Worm (Caenorhabditis elegans): ENCODE measurements around the gene F08G2.4.

F08G2.4 gene

ce11 chrII:13830255-13830654 lies at the start of gene F08G2.4:
TSS of gene F08G2.4 (plus strand) at chrII:13830602.
- TF ChIP-seq tbx-37 (GFP tag; conservative IDR thresholded peaks at IDR 0.05) (no peak), hmbx-1 (tag; optimal IDR thresholded peaks at IDR 0.05) (no peak), tbx-11 (GFP tag; IDR thresholded peaks at IDR 0.05) (no peak), sea-1 (GFP tag; conservative IDR thresholded peaks at IDR 0.05) (no peak), hnd-1 (tag; optimal IDR thresholded peaks at IDR 0.05) (no peak), ceh-13 (GFP tag; optimal IDR thresholded peaks at IDR 0.05) (no peak), tra-4 (tag; optimal IDR thresholded peaks at IDR 0.05) (no peak), B0310.2 (tag; optimal IDR thresholded peaks at IDR 0.05) (no peak), scrt-1 (GFP tag; IDR thresholded peaks at IDR 0.05) (no peak), pes-1 (GFP tag; IDR thresholded peaks at IDR 0.05) (no peak), flt-1 (GFP tag; IDR thresholded peaks at IDR 0.05) (no peak)

DNA sequence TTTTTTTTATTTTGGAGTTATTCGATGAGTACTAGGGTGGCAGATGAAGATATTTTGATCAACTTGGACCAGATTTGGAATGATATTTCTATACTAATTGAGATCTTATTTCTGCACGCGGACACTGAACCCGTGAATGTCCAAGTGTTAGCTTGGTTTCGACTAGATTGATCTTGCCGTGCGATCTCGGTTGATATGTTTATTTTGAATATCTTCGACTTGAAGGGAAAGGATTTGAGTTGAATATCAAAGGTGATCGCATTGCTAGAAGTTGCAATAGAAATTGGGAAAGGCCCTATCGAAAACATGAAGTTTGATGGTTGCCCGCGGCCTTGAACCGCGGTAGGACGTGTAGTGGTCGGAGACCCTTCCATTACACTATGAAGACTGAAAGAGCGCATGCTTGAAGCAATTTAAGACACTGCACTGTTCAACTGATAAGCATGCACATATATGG lies 49.6 kb upstream of the F08G2.4 start:
- TF ChIP-seq tbx-11 (GFP tag; IDR thresholded peaks at IDR 0.05) (no peak), F13C5.2 (tag; optimal IDR thresholded peaks at IDR 0.05) (no peak), ceh-36 (tag; optimal IDR thresholded peaks at IDR 0.05) (no peak), scrt-1 (GFP tag; IDR thresholded peaks at IDR 0.05) (no peak), ama-1 (optimal IDR thresholded peaks at IDR 0.05) (no peak), aly-1 (tag; optimal IDR thresholded peaks at IDR 0.05) (no peak), hmg-4 (GFP tag; optimal IDR thresholded peaks at IDR 0.05) (no peak), hmbx-1 (tag; optimal IDR thresholded peaks at IDR 0.05) (no peak), ceh-13 (GFP tag; optimal IDR thresholded peaks at IDR 0.05) (no peak), tra-4 (tag; optimal IDR thresholded peaks at IDR 0.05) (no peak), tbx-37 (GFP tag; conservative IDR thresholded peaks at IDR 0.05) (no peak), ets-7 (tag; optimal IDR thresholded peaks at IDR 0.05) (no peak), sea-1 (GFP tag; conservative IDR thresholded peaks at IDR 0.05) (no peak), B0310.2 (tag; optimal IDR thresholded peaks at IDR 0.05) (no peak)

- TF ChIP-seq ets-7 (tag; optimal IDR thresholded peaks at IDR 0.05): no peak
- no peak for TF ChIP-seq hmbx-1 (tag; optimal IDR thresholded peaks at IDR 0.05)
- TF ChIP-seq F13C5.2 (tag; optimal IDR thresholded peaks at IDR 0.05): no peak
- TF ChIP-seq ceh-36 (tag; optimal IDR thresholded peaks at IDR 0.05): no peak
- TF ChIP-seq sea-1 (GFP tag; conservative IDR thresholded peaks at IDR 0.05): no peak
- no peak for TF ChIP-seq ama-1 (optimal IDR thresholded peaks at IDR 0.05)
- TF ChIP-seq pes-1 (GFP tag; IDR thresholded peaks at IDR 0.05): no peak
- no peak for TF ChIP-seq tra-4 (tag; optimal IDR thresholded peaks at IDR 0.05)
- TF ChIP-seq hnd-1 (tag; optimal IDR thresholded peaks at IDR 0.05): no peak
- TF ChIP-seq hmg-4 (GFP tag; optimal IDR thresholded peaks at IDR 0.05): no peak
- TF ChIP-seq ceh-13 (GFP tag; optimal IDR thresholded peaks at IDR 0.05): no peak
- TF ChIP-seq tbx-37 (GFP tag; conservative IDR thresholded peaks at IDR 0.05): no peak
- TF ChIP-seq B0310.2 (tag; optimal IDR thresholded peaks at IDR 0.05): no peak
- TF ChIP-seq scrt-1 (GFP tag; IDR thresholded peaks at IDR 0.05): no peak
- TF ChIP-seq aly-1 (tag; optimal IDR thresholded peaks at IDR 0.05): no peak
- no peak for TF ChIP-seq flt-1 (GFP tag; IDR thresholded peaks at IDR 0.05)
- no peak for TF ChIP-seq tbx-11 (GFP tag; IDR thresholded peaks at IDR 0.05)
These were observed 46.5 kb upstream of the F08G2.4 start, which contains the start of gene C01B9.4 for ce11 chrII:13783880-13784279. TSS of gene C01B9.4 (minus strand) at chrII:13783980.

ce11 chrII:13785582-13785981 lies 44.8 kb upstream of the F08G2.4 start:
- TF ChIP-seq aly-1 (tag; optimal IDR thresholded peaks at IDR 0.05) (no peak), hmg-4 (GFP tag; optimal IDR thresholded peaks at IDR 0.05) (peak; percentile 0)

ce11 chrII:13786899-13787298 lies 43.5 kb upstream of the F08G2.4 start:
- no peak for TF ChIP-seq ceh-13 (GFP tag; optimal IDR thresholded peaks at IDR 0.05)
- no peak for TF ChIP-seq hmg-4 (GFP tag; optimal IDR thresholded peaks at IDR 0.05)
- TF ChIP-seq F13C5.2 (tag; optimal IDR thresholded peaks at IDR 0.05): no peak
- TF ChIP-seq ama-1 (optimal IDR thresholded peaks at IDR 0.05): no peak
- TF ChIP-seq ceh-36 (tag; optimal IDR thresholded peaks at IDR 0.05): no peak
- TF ChIP-seq B0310.2 (tag; optimal IDR thresholded peaks at IDR 0.05): no peak
- TF ChIP-seq hmbx-1 (tag; optimal IDR thresholded peaks at IDR 0.05): no peak
- no peak for TF ChIP-seq tra-4 (tag; optimal IDR thresholded peaks at IDR 0.05)
- no peak for TF ChIP-seq aly-1 (tag; optimal IDR thresholded peaks at IDR 0.05)
- TF ChIP-seq scrt-1 (GFP tag; IDR thresholded peaks at IDR 0.05): no peak
- TF ChIP-seq flt-1 (GFP tag; IDR thresholded peaks at IDR 0.05): no peak
- TF ChIP-seq tbx-11 (GFP tag; IDR thresholded peaks at IDR 0.05): no peak

ce11 chrII:13788813-13789212 lies 41.6 kb upstream of the F08G2.4 start:
- TF ChIP-seq aly-1 (tag; optimal IDR thresholded peaks at IDR 0.05) (no peak), scrt-1 (GFP tag; IDR thresholded peaks at IDR 0.05) (no peak), tbx-37 (GFP tag; conservative IDR thresholded peaks at IDR 0.05) (no peak), tbx-11 (GFP tag; IDR thresholded peaks at IDR 0.05) (no peak), tra-4 (tag; optimal IDR thresholded peaks at IDR 0.05) (no peak), ceh-13 (GFP tag; optimal IDR thresholded peaks at IDR 0.05) (no peak), hnd-1 (tag; optimal IDR thresholded peaks at IDR 0.05) (no peak), ets-7 (tag; optimal IDR thresholded peaks at IDR 0.05) (no peak), hmg-4 (GFP tag; optimal IDR thresholded peaks at IDR 0.05) (no peak), sea-1 (GFP tag; conservative IDR thresholded peaks at IDR 0.05) (no peak), B0310.2 (tag; optimal IDR thresholded peaks at IDR 0.05) (no peak), ama-1 (optimal IDR thresholded peaks at IDR 0.05) (no peak), F13C5.2 (tag; optimal IDR thresholded peaks at IDR 0.05) (no peak), hmbx-1 (tag; optimal IDR thresholded peaks at IDR 0.05) (no peak), ceh-36 (tag; optimal IDR thresholded peaks at IDR 0.05) (no peak), flt-1 (GFP tag; IDR thresholded peaks at IDR 0.05) (no peak), pes-1 (GFP tag; IDR thresholded peaks at IDR 0.05) (no peak)

ce11 chrII:13789714-13790113 lies 40.7 kb upstream of the F08G2.4 start:
- TF ChIP-seq tbx-37 (GFP tag; conservative IDR thresholded peaks at IDR 0.05): no peak
- no peak for TF ChIP-seq flt-1 (GFP tag; IDR thresholded peaks at IDR 0.05)

Data from whole organism, early embryonic.